Worm (Caenorhabditis elegans) whole organism, mixed stage, embryonic: ENCODE measurements around the gene F21C10.6.

Source experiments
- M03D4.4 ChIP-seq: sonication (generic microtip); optimal IDR thresholded peaks from 2 replicates; lab custom pipeline; 2017; ENCODE audit warnings: mild to moderate bottlenecking, missing genetic modification characterization, missing compliant biosample characterization
- blmp-1 ChIP-seq: fragments of 150-350 bp; optimal IDR thresholded peaks from 2 replicates; lab custom pipeline; 2014; ENCODE audit warnings: missing biosample characterization, missing genetic modification characterization
- lin-32 ChIP-seq: fragments of 200-800 bp; sonication (Bioruptor generic); optimal IDR thresholded peaks from 2 replicates; lab custom pipeline; 2018; ENCODE audit warnings: mild to moderate bottlenecking, missing genetic modification characterization, missing compliant biosample characterization
- nhr-2 ChIP-seq: fragments of 150-350 bp; optimal IDR thresholded peaks from 2 replicates; lab custom pipeline; 2014; ENCODE audit warnings: missing biosample characterization, missing genetic modification characterization
- nhr-76 ChIP-seq: sonication (generic microtip); optimal IDR thresholded peaks from 2 replicates; lab custom pipeline; 2017; ENCODE audit warnings: missing biosample characterization, missing genetic modification characterization
- pha-4 ChIP-seq: fragments of 150-350 bp; optimal IDR thresholded peaks from 2 replicates; lab custom pipeline; 2018; ENCODE audit warnings: missing biosample characterization, missing genetic modification reagents, missing genetic modification characterization
- unc-39 ChIP-seq: fragments of 150-350 bp; optimal IDR thresholded peaks from 2 replicates; lab custom pipeline; 2014; ENCODE audit warnings: missing biosample characterization, missing genetic modification characterization

DNA sequence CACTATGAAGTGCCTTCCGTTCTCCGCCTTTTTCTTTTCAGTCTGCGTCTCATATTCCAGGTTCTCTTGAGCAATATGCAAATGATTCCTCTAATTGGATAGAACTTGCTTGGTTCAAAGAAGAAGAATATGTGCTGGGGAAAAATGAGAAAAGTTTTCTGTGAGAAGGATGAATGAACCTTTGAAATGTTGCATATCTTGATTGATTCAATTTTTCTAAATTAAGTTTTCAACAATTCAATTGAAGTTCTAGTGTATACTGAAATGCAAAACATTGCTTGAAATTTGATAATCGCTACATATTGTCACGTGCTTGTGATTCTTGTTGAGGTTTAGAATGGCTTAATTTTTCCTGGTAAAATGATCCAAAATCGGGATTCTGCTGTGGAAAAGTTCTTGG lies 33.3 kb downstream of the F21C10.6 start:
- TF ChIP-seq blmp-1 (tag; lab: Kevin White, UChicago), result no peak
- TF ChIP-seq pha-4 (tag; lab: Kevin White, UChicago), result no peak
- no peak for TF ChIP-seq nhr-76 (tag; lab: Kevin White, UChicago)
- no peak for TF ChIP-seq lin-32 (GFP tag; lab: Kevin White, UChicago)
- TF ChIP-seq M03D4.4 (tag; lab: Kevin White, UChicago), result no peak
- TF ChIP-seq nhr-2 (tag; lab: Kevin White, UChicago), result no peak
- no peak for TF ChIP-seq unc-39 (tag; lab: Kevin White, UChicago)
